Worm (Caenorhabditis elegans): ENCODE measurements around the gene F44G4.6.

The F44G4.6 gene

DNA sequence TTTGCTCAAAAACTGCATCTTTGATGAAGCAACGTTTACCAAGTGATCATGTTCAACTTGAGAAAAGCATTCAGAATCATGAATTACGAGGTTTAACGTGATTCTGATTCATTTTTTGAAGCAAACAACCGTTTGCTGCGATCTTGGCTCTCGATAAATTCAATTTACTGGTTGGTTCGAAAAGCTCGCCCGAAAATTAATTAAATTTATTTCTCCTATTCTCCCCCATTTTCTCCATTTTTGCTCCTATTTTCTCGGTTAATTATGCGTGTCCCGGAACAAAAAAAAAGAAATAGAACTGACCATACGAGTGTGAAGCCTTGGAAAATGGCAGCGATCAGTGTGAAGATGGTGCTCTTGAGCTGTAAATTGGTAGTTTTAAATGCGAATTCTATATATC is 44.7 kb downstream of the F44G4.6 start:
- TF ChIP-seq ref-1 (GFP tag; conservative IDR thresholded peaks at IDR 0.05) (no peak), ztf-23 (GFP tag; IDR thresholded peaks at IDR 0.05) (no peak), tab-1 (GFP tag; IDR thresholded peaks at IDR 0.05) (no peak), cog-1 (tag; optimal IDR thresholded peaks at IDR 0.05) (no peak), klf-2 (GFP tag; conservative IDR thresholded peaks at IDR 0.05) (no peak), T22C8.4 (GFP tag; IDR thresholded peaks at IDR 0.05) (no peak), med-1 (GFP tag; optimal IDR thresholded peaks at IDR 0.05; ENCODE audit: insufficient read depth) (no peak), flt-1 (GFP tag; IDR thresholded peaks at IDR 0.05) (no peak), ztf-29 (GFP tag; IDR thresholded peaks at IDR 0.05) (no peak)

ce11 chrII:8953703-8954102 is 47.9 kb downstream of the F44G4.6 start:
- no peak for TF ChIP-seq flt-1 (GFP tag; IDR thresholded peaks at IDR 0.05)
- no peak for TF ChIP-seq klf-2 (GFP tag; conservative IDR thresholded peaks at IDR 0.05)
- no peak for TF ChIP-seq ztf-29 (GFP tag; IDR thresholded peaks at IDR 0.05)
- TF ChIP-seq cog-1 (tag; optimal IDR thresholded peaks at IDR 0.05), result no peak
- no peak for TF ChIP-seq med-1 (GFP tag; optimal IDR thresholded peaks at IDR 0.05; ENCODE audit: insufficient read depth)
- TF ChIP-seq T22C8.4 (GFP tag; IDR thresholded peaks at IDR 0.05), result no peak
- no peak for TF ChIP-seq ref-1 (GFP tag; conservative IDR thresholded peaks at IDR 0.05)
- no peak for TF ChIP-seq ztf-23 (GFP tag; IDR thresholded peaks at IDR 0.05)

ce11 chrII:8951270-8951669 is 50.3 kb downstream of the F44G4.6 start:
- no peak for TF ChIP-seq ztf-29 (GFP tag; IDR thresholded peaks at IDR 0.05)
- TF ChIP-seq klf-2 (GFP tag; conservative IDR thresholded peaks at IDR 0.05), result no peak
- no peak for TF ChIP-seq ref-1 (GFP tag; conservative IDR thresholded peaks at IDR 0.05)
- no peak for TF ChIP-seq T22C8.4 (GFP tag; IDR thresholded peaks at IDR 0.05)
- no peak for TF ChIP-seq ztf-23 (GFP tag; IDR thresholded peaks at IDR 0.05)
- no peak for TF ChIP-seq flt-1 (GFP tag; IDR thresholded peaks at IDR 0.05)
- no peak for TF ChIP-seq tab-1 (GFP tag; IDR thresholded peaks at IDR 0.05)
